Fruit fly (Drosophila melanogaster): ENCODE data around the gene Naprt.

Naprt gene

DNA sequence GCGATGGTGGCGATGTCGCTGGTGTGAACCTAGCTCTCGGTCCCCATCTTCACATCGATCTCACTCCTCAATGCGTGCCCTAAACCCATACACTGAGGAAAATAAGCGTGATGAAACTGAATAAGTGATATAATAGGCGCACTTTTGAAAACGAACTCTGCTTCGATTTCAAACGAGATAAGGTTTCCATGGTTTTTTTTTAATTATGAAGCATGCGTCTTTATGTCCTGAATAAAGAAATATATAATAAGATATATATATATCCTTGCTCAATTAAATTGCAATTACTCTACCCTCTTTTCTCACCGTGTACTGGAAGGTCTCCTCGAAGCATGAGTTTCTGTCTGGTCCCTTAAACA is 25.0 kb upstream of the Naprt start (continued):
- TF ChIP-seq GATAe (GFP tag; conservative IDR thresholded peaks at IDR 0.05) (no peak), CG9932 (GFP tag; IDR thresholded peaks at IDR 0.05) (peak; percentile 71), CG13894 (tag; optimal IDR thresholded peaks at IDR 0.05) (no peak), CG18599 (GFP tag; optimal IDR thresholded peaks at IDR 0.05) (peak; percentile 67), psq (GFP tag; optimal IDR thresholded peaks at IDR 0.05) (no peak), Rfx (GFP tag; IDR thresholded peaks at IDR 0.05) (peak; percentile 68), Med (GFP tag) (peak; percentile 80), fd102C (GFP tag; optimal IDR thresholded peaks at IDR 0.05) (peak; percentile 38), Six4 (GFP tag; optimal IDR thresholded peaks at IDR 0.05) (peak; percentile 27), onecut (GFP tag; IDR thresholded peaks at IDR 0.05) (peak; percentile 44), Gug (GFP tag; IDR thresholded peaks at IDR 0.05) (peak; percentile 7; the same call in 1 of the 4 replicates), CG1024 (GFP tag; IDR thresholded peaks at IDR 0.05) (no peak), dysf (GFP tag; IDR thresholded peaks at IDR 0.05) (peak; percentile 50; the same call in 2 of the 3 replicates), az2 (GFP tag; optimal IDR thresholded peaks at IDR 0.05) (peak; percentile 63), CG12391 (tag; optimal IDR thresholded peaks at IDR 0.05) (peak; percentile 78), Dll (GFP tag; IDR thresholded peaks at IDR 0.05; ENCODE audit: partially characterized antibody) (no peak), abd-A (tag; optimal IDR thresholded peaks at IDR 0.05) (no peak), zen2 (GFP tag; IDR thresholded peaks at IDR 0.05; ENCODE audit: partially characterized antibody) (no peak), CG1529 (GFP tag; optimal IDR thresholded peaks at IDR 0.05) (peak; percentile 49), Dek (tag; optimal IDR thresholded peaks at IDR 0.05) (peak; percentile 15), lmd (GFP tag; IDR thresholded peaks at IDR 0.05) (peak; percentile 57), CG1602 (GFP tag; optimal IDR thresholded peaks at IDR 0.05) (peak; percentile 68), Antp (GFP tag; optimal IDR thresholded peaks at IDR 0.05) (no peak), lbe (GFP tag; optimal IDR thresholded peaks at IDR 0.05) (peak; percentile 82), sqz (GFP tag; optimal IDR thresholded peaks at IDR 0.05) (peak; percentile 39), ems (GFP tag; optimal IDR thresholded peaks at IDR 0.05) (peak; percentile 8), cwo (GFP tag; optimal IDR thresholded peaks at IDR 0.05) (peak; percentile 39), Kr (GFP tag; optimal IDR thresholded peaks at IDR 0.05) (peak; percentile 44), shn (GFP tag; optimal IDR thresholded peaks at IDR 0.05) (peak; percentile 10), Dip3 (GFP tag; optimal IDR thresholded peaks at IDR 0.05) (peak; percentile 4), tap (tag; optimal IDR thresholded peaks at IDR 0.05) (peak; percentile 46), CG4424 (GFP tag; optimal IDR thresholded peaks at IDR 0.05) (peak; percentile 68), CG32532 (GFP tag; IDR thresholded peaks at IDR 0.05) (peak; percentile 67; the same call in 1 of the 2 replicates), CG15601 (tag; optimal IDR thresholded peaks at IDR 0.05) (peak; percentile 76), CG34422 (GFP tag; IDR thresholded peaks at IDR 0.05) (0 out of 3 replicates have a peak, but pooled peaks have one; percentile 8), pho (GFP tag; optimal IDR thresholded peaks at IDR 0.05) (no peak), CG2120 (GFP tag; optimal IDR thresholded peaks at IDR 0.05) (peak; percentile 64), Scr (GFP tag; IDR thresholded peaks at IDR 0.05; ENCODE audit: partially characterized antibody) (no peak), vnd (GFP tag; IDR thresholded peaks at IDR 0.05; ENCODE audit: partially characterized antibody) (no peak), org-1 (GFP tag; optimal IDR thresholded peaks at IDR 0.05) (peak; percentile 27), lab (GFP tag; optimal IDR thresholded peaks at IDR 0.05) (peak; percentile 60), Sox102F (GFP tag; optimal IDR thresholded peaks at IDR 0.05) (peak; percentile 35), CG4730 (GFP tag; IDR thresholded peaks at IDR 0.05) (0 out of 2 replicates have a peak, but pooled peaks have one; percentile 23), CG7839 (tag; optimal IDR thresholded peaks at IDR 0.05) (peak; percentile 76), CG6689 (GFP tag; IDR thresholded peaks at IDR 0.05) (peak; percentile 62), so (GFP tag; IDR thresholded peaks at IDR 0.05) (peak; percentile 55; the same call in 1 of the 3 replicates), bsh (GFP tag; optimal IDR thresholded peaks at IDR 0.05) (peak; percentile 73 to 90), schlank (tag; optimal IDR thresholded peaks at IDR 0.05) (no peak), CoRest (tag; optimal IDR thresholded peaks at IDR 0.05) (peak; percentile 75), esg (GFP tag; conservative IDR thresholded peaks at IDR 0.05) (0 out of 2 replicates have a peak, but pooled peaks have one; percentile 11)
